Worm (Caenorhabditis elegans) whole organism, mixed stage, embryonic: Measurements from ENCODE around the gene F41G4.8.

Source experiments
- nhr-237 ChIP-seq: fragments of 150-350 bp; optimal IDR thresholded peaks from 2 replicates; lab custom pipeline; 2014; ENCODE audit warnings: missing biosample characterization, missing genetic modification characterization
- sptf-1 ChIP-seq: sonication (generic microtip); optimal IDR thresholded peaks from 2 replicates; lab custom pipeline; 2017; ENCODE audit warnings: mild to moderate bottlenecking, missing genetic modification characterization, moderate library complexity, missing compliant biosample characterization

ce11 chrX:16813606-16814330 lies 31.1 kb downstream of the F41G4.8 start, which contains the start of gene cas-1:
- TF ChIP-seq sptf-1 (tag; lab: Kevin White, UChicago) (no peak), nhr-237 (tag; lab: Kevin White, UChicago) (no peak)
